Worm (Caenorhabditis elegans) whole organism, midembryonic: ENCODE results near the gene srj-5.
A peak's percentile ranks its signal among the peaks of the same experiment; 100 is the strongest.

Experiments
- T22C8.4 ChIP-seq: fragments of 200-800 bp; sonication (Bioruptor generic); IDR thresholded peaks from 2 replicates; pipeline ENCODE4 v1.3.6; 2022; ENCODE audit warnings: missing genetic modification characterization, missing compliant biosample characterization
- cog-1 ChIP-seq: sonication (generic microtip); optimal IDR thresholded peaks from 2 replicates; lab custom pipeline; 2016; ENCODE audit warnings: missing genetic modification characterization, missing compliant biosample characterization
- flt-1 ChIP-seq: fragments of 200-800 bp; sonication (Bioruptor generic); IDR thresholded peaks from 2 replicates; pipeline ENCODE4 v1.3.6; 2022; ENCODE audit warnings: missing genetic modification characterization, missing compliant biosample characterization
- klf-2 ChIP-seq: fragments of 200-800 bp; sonication (Bioruptor generic); conservative IDR thresholded peaks from 2 replicates; pipeline ENCODE4 v1.3.6; 2022; ENCODE audit warnings: missing genetic modification reagents, missing genetic modification characterization, missing compliant biosample characterization
- med-1 ChIP-seq: sonication (generic microtip); optimal IDR thresholded peaks from 2 replicates; lab custom pipeline; 2017; ENCODE audit warnings: missing genetic modification characterization, mild to moderate bottlenecking, missing compliant biosample characterization, antibody characterized with exemption, missing genetic modification reagents; ENCODE audit not compliant: insufficient read depth
- ref-1 ChIP-seq: fragments of 200-800 bp; sonication (Bioruptor generic); conservative IDR thresholded peaks from 2 replicates; pipeline ENCODE4 v1.3.6; 2022; ENCODE audit warnings: missing genetic modification reagents, missing genetic modification characterization, missing compliant biosample characterization
- tab-1 ChIP-seq: fragments of 200-800 bp; sonication (Bioruptor generic); IDR thresholded peaks from 2 replicates; pipeline ENCODE4 v1.3.6; 2022; ENCODE audit warnings: missing genetic modification characterization, missing compliant biosample characterization
- ztf-23 ChIP-seq: fragments of 200-800 bp; sonication (Bioruptor generic); IDR thresholded peaks from 2 replicates; pipeline ENCODE4 v1.3.6; 2022; ENCODE audit warnings: missing genetic modification reagents, missing genetic modification characterization, missing compliant biosample characterization
- ztf-29 ChIP-seq: fragments of 200-800 bp; sonication (Bioruptor generic); IDR thresholded peaks from 2 replicates; pipeline ENCODE4 v1.3.6; 2022; ENCODE audit warnings: missing genetic modification reagents, missing genetic modification characterization, missing compliant biosample characterization

Gene srj-5

ce11 chrV:682031-682430, 29.2 kb upstream of the srj-5 start, which contains the start of gene srx-23:
Gene srx-23, plus strand, starts transcription at chrV:682331.
- TF ChIP-seq ztf-23 (GFP tag; lab: Robert Waterston, UW): no peak
- TF ChIP-seq flt-1 (GFP tag; lab: Robert Waterston, UW): no peak
- TF ChIP-seq med-1 (GFP tag; lab: Kevin White, UChicago): no peak
- TF ChIP-seq klf-2 (GFP tag; lab: Robert Waterston, UW): no peak
- TF ChIP-seq cog-1 (tag; lab: Kevin White, UChicago): no peak
- TF ChIP-seq T22C8.4: no peak
- no peak for TF ChIP-seq ztf-29
- TF ChIP-seq tab-1 (GFP tag; lab: Robert Waterston, UW): no peak
- TF ChIP-seq ref-1 (GFP tag; lab: Robert Waterston, UW): no peak

- TF ChIP-seq ztf-23 (GFP tag; lab: Robert Waterston, UW) (no peak), tab-1 (GFP tag; lab: Robert Waterston, UW) (no peak), T22C8.4 (no peak), med-1 (GFP tag; lab: Kevin White, UChicago) (no peak), ztf-29 (no peak), flt-1 (GFP tag; lab: Robert Waterston, UW) (no peak), cog-1 (tag; lab: Kevin White, UChicago) (no peak), klf-2 (GFP tag; lab: Robert Waterston, UW) (no peak), ref-1 (GFP tag; lab: Robert Waterston, UW) (no peak)
Measured at ce11 chrV:679663-680062, 26.8 kb upstream of the srj-5 start, which contains the start of gene srx-22. Gene srx-22, plus strand, starts transcription at chrV:679963.

- TF ChIP-seq cog-1 (tag; lab: Kevin White, UChicago) (no peak), ztf-23 (GFP tag; lab: Robert Waterston, UW) (no peak)
Measured at ce11 chrV:676550-677084, 23.8 kb upstream of the srj-5 start, which contains the start of the genes fbxa-72 and srx-21. Gene fbxa-72, minus strand, starts transcription at chrV:676753. Gene srx-21, plus strand, starts transcription at chrV:677034.

ce11 chrV:676090-676489, 23.2 kb upstream of the srj-5 start:
- no peak for TF ChIP-seq cog-1 (tag; lab: Kevin White, UChicago)

- no peak for TF ChIP-seq klf-2 (GFP tag; lab: Robert Waterston, UW)
- TF ChIP-seq med-1 (GFP tag; lab: Kevin White, UChicago): no peak
- TF ChIP-seq tab-1 (GFP tag; lab: Robert Waterston, UW): no peak
- no peak for TF ChIP-seq cog-1 (tag; lab: Kevin White, UChicago)
- no peak for TF ChIP-seq flt-1 (GFP tag; lab: Robert Waterston, UW)
- TF ChIP-seq ztf-23 (GFP tag; lab: Robert Waterston, UW): no peak
- no peak for TF ChIP-seq ztf-29
- TF ChIP-seq ref-1 (GFP tag; lab: Robert Waterston, UW): no peak
- TF ChIP-seq T22C8.4: no peak
Measured at ce11 chrV:674213-674612, 21.4 kb upstream of the srj-5 start, which contains the start of gene sru-25. Gene sru-25, minus strand, starts transcription at chrV:674313.

- TF ChIP-seq flt-1 (GFP tag; lab: Robert Waterston, UW): no peak
- TF ChIP-seq med-1 (GFP tag; lab: Kevin White, UChicago): no peak
- TF ChIP-seq ztf-23 (GFP tag; lab: Robert Waterston, UW): no peak
- no peak for TF ChIP-seq ztf-29
- no peak for TF ChIP-seq T22C8.4
Measured at ce11 chrV:671342-671741, 18.5 kb upstream of the srj-5 start, which contains the start of gene sru-24. Gene sru-24, minus strand, starts transcription at chrV:671442.

- TF ChIP-seq klf-2 (GFP tag; lab: Robert Waterston, UW): no peak
- no peak for TF ChIP-seq ref-1 (GFP tag; lab: Robert Waterston, UW)
- TF ChIP-seq med-1 (GFP tag; lab: Kevin White, UChicago): no peak
- no peak for TF ChIP-seq cog-1 (tag; lab: Kevin White, UChicago)
- TF ChIP-seq T22C8.4: no peak
- no peak for TF ChIP-seq tab-1 (GFP tag; lab: Robert Waterston, UW)
Measured at ce11 chrV:667459-667858, 14.6 kb upstream of the srj-5 start, which contains the start of gene nhr-180. Gene nhr-180, minus strand, starts transcription at chrV:667510.

- TF ChIP-seq T22C8.4: no peak
- no peak for TF ChIP-seq tab-1 (GFP tag; lab: Robert Waterston, UW)
- no peak for TF ChIP-seq ztf-29
- no peak for TF ChIP-seq cog-1 (tag; lab: Kevin White, UChicago)
- no peak for TF ChIP-seq ztf-23 (GFP tag; lab: Robert Waterston, UW)
- no peak for TF ChIP-seq ref-1 (GFP tag; lab: Robert Waterston, UW)
- TF ChIP-seq med-1 (GFP tag; lab: Kevin White, UChicago): no peak
- TF ChIP-seq klf-2 (GFP tag; lab: Robert Waterston, UW): no peak
Measured at ce11 chrV:664337-664847, 11.6 kb upstream of the srj-5 start, which contains the start of the genes F31F4.11 and srh-266. Gene F31F4.11, minus strand, starts transcription at chrV:664437. Gene srh-266, plus strand, starts transcription at chrV:664797.

- TF ChIP-seq klf-2 (GFP tag; lab: Robert Waterston, UW): no peak
- TF ChIP-seq med-1 (GFP tag; lab: Kevin White, UChicago): no peak
- no peak for TF ChIP-seq T22C8.4
- no peak for TF ChIP-seq cog-1 (tag; lab: Kevin White, UChicago)
- no peak for TF ChIP-seq tab-1 (GFP tag; lab: Robert Waterston, UW)
- no peak for TF ChIP-seq flt-1 (GFP tag; lab: Robert Waterston, UW)
- TF ChIP-seq ztf-29: no peak
- no peak for TF ChIP-seq ref-1 (GFP tag; lab: Robert Waterston, UW)
- TF ChIP-seq ztf-23 (GFP tag; lab: Robert Waterston, UW): no peak
Measured at ce11 chrV:660210-660609, 7.4 kb upstream of the srj-5 start, which contains the start of gene F31F4.17. Gene F31F4.17, minus strand, starts transcription at chrV:660310.

- TF ChIP-seq klf-2 (GFP tag; lab: Robert Waterston, UW): peak; percentile 59; the same call in 1 of the 2 replicates
- TF ChIP-seq flt-1 (GFP tag; lab: Robert Waterston, UW): peak; percentile 68; the same call in 1 of the 2 replicates
Measured at ce11 chrV:658140-658539, 5.3 kb upstream of the srj-5 start.
